Worm (Caenorhabditis elegans) whole organism, young adult: ENCODE measurements around the gene npp-3.

Experiments
- B0261.1 ChIP-seq: sonication (generic microtip); optimal IDR thresholded peaks from 2 replicates; lab custom pipeline; 2016; ENCODE audit warnings: mild to moderate bottlenecking, missing genetic modification characterization, moderate library complexity, missing compliant biosample characterization
- F22D6.2 ChIP-seq: sonication (generic microtip); optimal IDR thresholded peaks from 2 replicates; lab custom pipeline; 2016; ENCODE audit warnings: mild to moderate bottlenecking, missing genetic modification characterization, missing compliant biosample characterization
- F57C9.4 ChIP-seq: sonication (generic microtip); optimal IDR thresholded peaks from 2 replicates; lab custom pipeline; 2017; ENCODE audit warnings: mild to moderate bottlenecking, missing genetic modification characterization, missing compliant biosample characterization
- K11D2.4 ChIP-seq: fragments of 200-800 bp; sonication (Bioruptor generic); IDR thresholded peaks from 2 replicates; pipeline ENCODE4 v1.3.6; 2022; ENCODE audit warnings: missing genetic modification reagents, missing genetic modification characterization, missing compliant biosample characterization
- K12H6.12 ChIP-seq: fragments of 200-800 bp; sonication (Bioruptor generic); optimal IDR thresholded peaks from 2 replicates; lab custom pipeline; 2018; ENCODE audit warnings: mild to moderate bottlenecking, missing genetic modification characterization, missing compliant biosample characterization
- Y53F4B.3 ChIP-seq: fragments of 200-800 bp; sonication (Bioruptor generic); IDR thresholded peaks from 2 replicates; pipeline ENCODE4 v1.3.6; 2022; ENCODE audit warnings: missing genetic modification reagents, missing genetic modification characterization, missing compliant biosample characterization
- Y53G8AR.9 ChIP-seq: fragments of 200-800 bp; sonication (Bioruptor generic); conservative IDR thresholded peaks from 2 replicates; pipeline ENCODE4 v1.3.6; 2022; ENCODE audit warnings: missing genetic modification reagents, missing genetic modification characterization, missing compliant biosample characterization
- Y79H2A.3 ChIP-seq: fragments of 200-800 bp; sonication (Bioruptor generic); conservative IDR thresholded peaks from 2 replicates; pipeline ENCODE4 v1.3.6; 2022; ENCODE audit warnings: missing genetic modification reagents, missing genetic modification characterization, missing compliant biosample characterization
- Y95B8A.8 ChIP-seq: fragments of 200-800 bp; sonication (Bioruptor generic); IDR thresholded peaks from 2 replicates; pipeline ENCODE4 v1.3.6; 2022; ENCODE audit warnings: missing genetic modification reagents, missing genetic modification characterization, missing compliant biosample characterization
- ama-1 ChIP-seq, 3 experiments: fragments of 150-350 bp in 1 of 3; sonication (generic microtip) in 2 of 3; optimal IDR thresholded peaks; 2 replicates each; lab custom pipeline; 2014 to 2018; ENCODE audit warnings: missing biosample characterization in 2 of 3, missing genetic modification characterization in 2 of 3, missing genetic modification reagents in 2 of 3
- atf-7 ChIP-seq: sonication (generic microtip); optimal IDR thresholded peaks from 2 replicates; lab custom pipeline; 2017; ENCODE audit warnings: mild to moderate bottlenecking, missing genetic modification characterization, missing compliant biosample characterization
- attf-3 ChIP-seq: fragments of 200-800 bp; sonication (Bioruptor generic); conservative IDR thresholded peaks from 2 replicates; pipeline ENCODE4 v1.3.6; 2022; ENCODE audit warnings: missing genetic modification reagents, missing genetic modification characterization, missing compliant biosample characterization
- cebp-1 ChIP-seq, 2 experiments: fragments of 200-800 bp in 1 of 2; sonication (Bioruptor generic) in 1 of 2; sonication (generic microtip) in 1 of 2; IDR thresholded peaks in 1 of 2; optimal IDR thresholded peaks in 1 of 2; 2 replicates each; pipeline versions ENCODE4 v1.3.6 to Lab custom; 2017 to 2022; ENCODE audit warnings: missing compliant biosample characterization in 2 of 2, missing genetic modification characterization in 2 of 2, mild to moderate bottlenecking in 1 of 2, missing genetic modification reagents in 1 of 2, moderate library complexity in 1 of 2
- cebp-2 ChIP-seq: fragments of 200-800 bp; sonication (Bioruptor generic); IDR thresholded peaks from 2 replicates; pipeline ENCODE4 v1.3.6; 2022; ENCODE audit warnings: missing genetic modification characterization, missing compliant biosample characterization
- ceh-27 ChIP-seq: fragments of 200-800 bp; sonication (Bioruptor generic); optimal IDR thresholded peaks from 2 replicates; lab custom pipeline; 2018; ENCODE audit warnings: mild to moderate bottlenecking, missing genetic modification characterization, moderate library complexity, missing compliant biosample characterization
- ceh-58 ChIP-seq: fragments of 200-800 bp; sonication (Bioruptor generic); IDR thresholded peaks from 2 replicates; pipeline ENCODE4 v1.3.6; 2022; ENCODE audit warnings: missing genetic modification characterization, missing compliant biosample characterization
- ceh-79 ChIP-seq: sonication (generic microtip); optimal IDR thresholded peaks from 2 replicates; lab custom pipeline; 2017; ENCODE audit warnings: mild to moderate bottlenecking, missing genetic modification characterization, missing compliant biosample characterization
- chd-7 ChIP-seq: sonication (generic microtip); optimal IDR thresholded peaks from 2 replicates; lab custom pipeline; 2016; ENCODE audit warnings: mild to moderate bottlenecking, missing genetic modification characterization, moderate library complexity, missing compliant biosample characterization
- dpl-1 ChIP-seq: fragments of 150-350 bp; optimal IDR thresholded peaks from 2 replicates; lab custom pipeline; 2014; ENCODE audit warnings: missing biosample characterization, missing genetic modification reagents, missing genetic modification characterization
- egrh-3 ChIP-seq: fragments of 200-800 bp; sonication (Bioruptor generic); IDR thresholded peaks from 2 replicates; pipeline ENCODE4 v1.3.6; 2022; ENCODE audit warnings: missing genetic modification reagents, missing genetic modification characterization, missing compliant biosample characterization
- ekl-4 ChIP-seq: fragments of 200-800 bp; sonication (Bioruptor generic); IDR thresholded peaks from 2 replicates; pipeline ENCODE4 v1.3.6; 2022; ENCODE audit warnings: missing genetic modification reagents, missing genetic modification characterization, missing compliant biosample characterization
- fkh-3 ChIP-seq: sonication (generic microtip); optimal IDR thresholded peaks from 2 replicates; lab custom pipeline; 2016; ENCODE audit warnings: mild to moderate bottlenecking, missing genetic modification characterization, missing compliant biosample characterization
- hmg-1.2 ChIP-seq: fragments of 200-800 bp; sonication (Bioruptor generic); IDR thresholded peaks from 2 replicates; pipeline ENCODE4 v1.3.6; 2022; ENCODE audit warnings: missing genetic modification reagents, missing genetic modification characterization, missing compliant biosample characterization
- hmg-20 ChIP-seq: fragments of 200-800 bp; sonication (Bioruptor generic); IDR thresholded peaks from 2 replicates; pipeline ENCODE4 v1.3.6; 2022; ENCODE audit warnings: missing genetic modification reagents, missing genetic modification characterization, missing compliant biosample characterization
- hrde-1 ChIP-seq: sonication (generic microtip); optimal IDR thresholded peaks from 2 replicates; lab custom pipeline; 2016; ENCODE audit warnings: missing genetic modification characterization, mild to moderate bottlenecking, missing compliant biosample characterization, moderate library complexity, missing genotype, missing genetic modification reagents, borderline replicate concordance
- let-607 ChIP-seq, 2 experiments: fragments of 200-800 bp in 1 of 2; sonication (Bioruptor generic) in 1 of 2; sonication (generic microtip) in 1 of 2; optimal IDR thresholded peaks; 2 replicates each; lab custom pipeline; 2016 to 2018; ENCODE audit warnings: mild to moderate bottlenecking in 2 of 2, missing compliant biosample characterization in 2 of 2, missing genetic modification characterization in 2 of 2, moderate library complexity in 2 of 2, missing genotype in 1 of 2
- lin-26 ChIP-seq: fragments of 200-800 bp; sonication (Bioruptor generic); IDR thresholded peaks from 2 replicates; pipeline ENCODE4 v1.3.6; 2022; ENCODE audit warnings: missing genetic modification reagents, missing genetic modification characterization, missing compliant biosample characterization
- lin-35 ChIP-seq, 3 experiments: fragments of 150-350 bp in 2 of 3; sonication (generic microtip) in 1 of 3; optimal IDR thresholded peaks; 2 replicates each; lab custom pipeline; 2014 to 2018; ENCODE audit warnings: missing biosample characterization in 3 of 3, missing genetic modification characterization in 3 of 3, missing genetic modification reagents in 3 of 3
- madf-3 ChIP-seq: fragments of 200-800 bp; sonication (Bioruptor generic); IDR thresholded peaks from 2 replicates; pipeline ENCODE4 v1.3.6; 2022; ENCODE audit warnings: missing genetic modification reagents, missing genetic modification characterization, missing compliant biosample characterization
- nfyb-1 ChIP-seq: fragments of 200-800 bp; sonication (Bioruptor generic); IDR thresholded peaks from 2 replicates; pipeline ENCODE4 v1.3.6; 2022; ENCODE audit warnings: missing genetic modification reagents, missing genetic modification characterization, missing compliant biosample characterization
- nhr-27 ChIP-seq: fragments of 200-800 bp; sonication (Bioruptor generic); optimal IDR thresholded peaks from 2 replicates; lab custom pipeline; 2018; ENCODE audit warnings: mild to moderate bottlenecking, missing genetic modification characterization, moderate library complexity, missing compliant biosample characterization
- nhr-80 ChIP-seq: sonication (generic microtip); optimal IDR thresholded peaks from 2 replicates; lab custom pipeline; 2016; ENCODE audit warnings: missing genetic modification characterization, missing compliant biosample characterization
- pha-4 ChIP-seq: fragments of 150-350 bp; sonication (generic microtip); optimal IDR thresholded peaks from 2 replicates; lab custom pipeline; 2014; ENCODE audit warnings: missing biosample characterization, missing genetic modification reagents, missing genetic modification characterization
- rpc-1 ChIP-seq, 2 experiments: fragments of 150-350 bp in 1 of 2; sonication (generic microtip) in 1 of 2; optimal IDR thresholded peaks; 2 replicates each; lab custom pipeline; 2014 to 2018; ENCODE audit warnings: missing biosample characterization in 1 of 2, missing genetic modification characterization in 1 of 2, missing genetic modification reagents in 1 of 2, missing genotype in 1 of 2
- sdz-38 ChIP-seq: sonication (generic microtip); optimal IDR thresholded peaks from 2 replicates; lab custom pipeline; 2016; ENCODE audit warnings: missing genotype, missing genetic modification characterization, missing compliant biosample characterization
- sea-2 ChIP-seq: fragments of 200-800 bp; sonication (Bioruptor generic); IDR thresholded peaks from 2 replicates; pipeline ENCODE4 v1.3.6; 2022; ENCODE audit warnings: missing genetic modification characterization, missing compliant biosample characterization
- snpc-4 ChIP-seq, 5 experiments: fragments of 150-350 bp in 1 of 5; sonication (generic microtip) in 4 of 5; optimal IDR thresholded peaks; 2 replicates each; lab custom pipeline; 2014 to 2018; ENCODE audit warnings: missing genetic modification characterization in 5 of 5, missing biosample characterization in 3 of 5, antibody characterized with exemption in 2 of 5, mild to moderate bottlenecking in 2 of 5, missing compliant biosample characterization in 2 of 5, missing genotype in 2 of 5, moderate library complexity in 2 of 5, missing genetic modification reagents in 1 of 5
- tbp1 ChIP-seq: fragments of 200-800 bp; sonication (Bioruptor generic); optimal IDR thresholded peaks from 2 replicates; lab custom pipeline; 2018; ENCODE audit warnings: mild to moderate bottlenecking, missing genetic modification characterization, missing compliant biosample characterization
- tbx-9 ChIP-seq: sonication (generic microtip); optimal IDR thresholded peaks from 2 replicates; lab custom pipeline; 2016; ENCODE audit warnings: borderline replicate concordance, missing genetic modification characterization, inconsistent platforms, missing compliant biosample characterization
- unc-62 ChIP-seq: fragments of 150-350 bp; optimal IDR thresholded peaks from 2 replicates; lab custom pipeline; 2014; ENCODE audit warnings: missing biosample characterization, missing genetic modification reagents, missing genetic modification characterization
- zim-3 ChIP-seq: sonication (generic microtip); optimal IDR thresholded peaks from 2 replicates; lab custom pipeline; 2017; ENCODE audit warnings: mild to moderate bottlenecking, missing genetic modification characterization, moderate library complexity, missing compliant biosample characterization
- ztf-18 ChIP-seq: sonication (generic microtip); optimal IDR thresholded peaks from 2 replicates; lab custom pipeline; 2016; ENCODE audit warnings: missing genotype, mild to moderate bottlenecking, missing genetic modification characterization, missing compliant biosample characterization

The npp-3 gene

ce11 chrII:11902203-11902602 lies 27.6 kb upstream of the npp-3 start (continued):
- TF ChIP-seq let-607 (tag; optimal IDR thresholded peaks at IDR 0.05; lab: Kevin White, UChicago) (no peak), nhr-80 (tag; lab: Kevin White, UChicago) (no peak), unc-62 (GFP tag; lab: Kevin White, UChicago) (no peak), tbp1 (GFP tag; lab: Kevin White, UChicago) (no peak), F22D6.2 (tag; lab: Kevin White, UChicago) (no peak), K11D2.4 (GFP tag; lab: Robert Waterston, UW) (no peak)

- TF ChIP-seq lin-26 (GFP tag; lab: Robert Waterston, UW): no peak
- no peak for TF ChIP-seq chd-7
- no peak for TF ChIP-seq ama-1 (optimal IDR thresholded peaks at IDR 0.05; lab: Kevin White, UChicago)
- no peak for TF ChIP-seq ama-1 (GFP tag; optimal IDR thresholded peaks at IDR 0.05; lab: Kevin White, UChicago)
- TF ChIP-seq sea-2: no peak
- TF ChIP-seq nhr-27 (tag; lab: Kevin White, UChicago): no peak
- no peak for TF ChIP-seq Y79H2A.3 (GFP tag; lab: Robert Waterston, UW)
These were observed 26.5 kb upstream of the npp-3 start, which contains the start of gene vab-23 for ce11 chrII:11901110-11901509. TSS of gene vab-23 (minus strand) at chrII:11901210.

- no peak for TF ChIP-seq madf-3 (GFP tag; lab: Robert Waterston, UW)
- TF ChIP-seq attf-3: no peak
- TF ChIP-seq zim-3 (tag; lab: Kevin White, UChicago): no peak
- TF ChIP-seq atf-7: no peak
- no peak for TF ChIP-seq tbx-9 (tag; lab: Kevin White, UChicago)
- no peak for TF ChIP-seq B0261.1 (tag; lab: Kevin White, UChicago)
- TF ChIP-seq hrde-1: no peak
- no peak for TF ChIP-seq snpc-4 (GFP tag; optimal IDR thresholded peaks at IDR 0.05; lab: Kevin White, UChicago)
- TF ChIP-seq snpc-4 (tag; optimal IDR thresholded peaks at IDR 0.05; lab: Kevin White, UChicago): no peak
- TF ChIP-seq cebp-1 (GFP tag; IDR thresholded peaks at IDR 0.05; lab: Robert Waterston, UW): no peak
- TF ChIP-seq cebp-1 (tag; optimal IDR thresholded peaks at IDR 0.05; lab: Kevin White, UChicago): no peak
- TF ChIP-seq ekl-4 (GFP tag; lab: Robert Waterston, UW): no peak
- TF ChIP-seq, all 124 proteins: peak for 0
These were observed 25.2 kb upstream of the npp-3 start for ce11 chrII:11899761-11900160.

- TF ChIP-seq pha-4 (tag; lab: Kevin White, UChicago) (no peak), hmg-20 (GFP tag; lab: Robert Waterston, UW) (no peak), K12H6.12 (tag; lab: Kevin White, UChicago) (no peak), fkh-3 (tag; lab: Kevin White, UChicago) (no peak), ceh-79 (tag; lab: Kevin White, UChicago) (no peak), K11D2.4 (GFP tag; lab: Robert Waterston, UW) (no peak), dpl-1 (GFP tag; lab: Kevin White, UChicago) (no peak), Y95B8A.8 (no peak), ztf-18 (no peak)
These were observed 18.7 kb upstream of the npp-3 start, which contains the start of gene ZK930.2 for ce11 chrII:11893323-11893722. TSS of gene ZK930.2 (minus strand) at chrII:11893423.

ce11 chrII:11890596-11890995 lies 16.0 kb upstream of the npp-3 start:
- TF ChIP-seq lin-35 (GFP tag; optimal IDR thresholded peaks at IDR 0.05; lab: Kevin White, UChicago) (no peak), Y53F4B.3 (no peak), F57C9.4 (no peak), cebp-2 (GFP tag; lab: Robert Waterston, UW) (no peak), egrh-3 (no peak), ceh-27 (GFP tag; lab: Kevin White, UChicago) (no peak), Y53G8AR.9 (GFP tag; lab: Robert Waterston, UW) (no peak), hmg-1.2 (GFP tag; lab: Robert Waterston, UW) (no peak), ceh-58 (GFP tag; lab: Robert Waterston, UW) (no peak), rpc-1 (optimal IDR thresholded peaks at IDR 0.05; lab: Kevin White, UChicago) (no peak), rpc-1 (tag; optimal IDR thresholded peaks at IDR 0.05; lab: Kevin White, UChicago) (no peak), sdz-38 (no peak), unc-62 (GFP tag; lab: Kevin White, UChicago) (no peak), nfyb-1 (GFP tag; lab: Robert Waterston, UW) (no peak)
